Worm (Caenorhabditis elegans) whole organism, early embryonic: ENCODE measurements around the gene ZK154.4.
A peak's percentile ranks its signal among the peaks of the same experiment; 100 is the strongest.

ENCODE experiments used
- B0310.2 ChIP-seq: sonication (generic microtip); optimal IDR thresholded peaks from 2 replicates; lab custom pipeline; 2016; ENCODE audit warnings: mild to moderate bottlenecking, missing genetic modification characterization, missing compliant biosample characterization
- F13C5.2 ChIP-seq: sonication (generic microtip); optimal IDR thresholded peaks from 2 replicates; lab custom pipeline; 2017; ENCODE audit warnings: mild to moderate bottlenecking, missing genetic modification characterization, inconsistent platforms, missing compliant biosample characterization
- ama-1 ChIP-seq: fragments of 150-350 bp; optimal IDR thresholded peaks from 2 replicates; lab custom pipeline; 2014
- ceh-13 ChIP-seq: fragments of 200-800 bp; sonication (Bioruptor generic); optimal IDR thresholded peaks from 2 replicates; lab custom pipeline; 2018; ENCODE audit warnings: mild to moderate bottlenecking, missing genetic modification characterization, missing compliant biosample characterization
- ceh-36 ChIP-seq: sonication (generic microtip); optimal IDR thresholded peaks from 2 replicates; lab custom pipeline; 2016; ENCODE audit warnings: missing genetic modification characterization, inconsistent platforms, missing compliant biosample characterization
- flt-1 ChIP-seq: fragments of 200-800 bp; sonication (Bioruptor generic); IDR thresholded peaks from 2 replicates; pipeline ENCODE4 v1.3.6; 2022; ENCODE audit warnings: missing genetic modification characterization, missing compliant biosample characterization
- hmbx-1 ChIP-seq: sonication (generic microtip); optimal IDR thresholded peaks from 2 replicates; lab custom pipeline; 2016; ENCODE audit warnings: mild to moderate bottlenecking, missing genetic modification characterization, missing compliant biosample characterization
- hmg-4 ChIP-seq: fragments of 200-800 bp; sonication (Bioruptor generic); optimal IDR thresholded peaks from 2 replicates; lab custom pipeline; 2018; ENCODE audit warnings: mild to moderate bottlenecking, missing genetic modification characterization, missing compliant biosample characterization
- scrt-1 ChIP-seq: fragments of 200-800 bp; sonication (Bioruptor generic); IDR thresholded peaks from 2 replicates; pipeline ENCODE4 v1.3.6; 2022; ENCODE audit warnings: missing genetic modification characterization, missing compliant biosample characterization
- tbx-37 ChIP-seq: fragments of 200-800 bp; sonication (Bioruptor generic); conservative IDR thresholded peaks from 2 replicates; pipeline ENCODE4 v1.3.6; 2022; ENCODE audit warnings: missing genetic modification reagents, missing genetic modification characterization, missing compliant biosample characterization
- tra-4 ChIP-seq: sonication (generic microtip); optimal IDR thresholded peaks from 2 replicates; lab custom pipeline; 2017; ENCODE audit warnings: missing genetic modification characterization, missing compliant biosample characterization

DNA sequence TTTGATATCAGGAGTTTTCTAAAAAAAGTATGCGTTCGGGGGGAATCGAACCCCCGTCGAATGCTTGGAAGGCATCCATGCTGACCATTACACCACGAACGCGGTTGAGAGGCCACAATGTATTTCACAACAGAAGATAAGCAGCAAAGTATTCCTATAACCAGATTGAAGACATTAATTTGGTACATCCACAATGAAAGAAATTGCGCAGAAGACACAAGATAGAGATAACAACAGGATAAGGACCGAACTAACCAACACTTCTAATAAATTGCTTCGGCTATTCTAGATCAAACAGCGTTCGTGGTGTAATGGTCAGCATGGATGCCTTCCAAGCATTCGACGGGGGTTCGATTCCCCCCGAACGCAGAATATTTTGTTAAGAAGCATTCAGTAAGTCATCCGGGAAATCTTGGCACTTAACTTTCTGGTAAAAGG lies 12.1 kb upstream of the ZK154.4 start:
- peak; percentile 35 for TF ChIP-seq ceh-13 (GFP tag; lab: Kevin White, UChicago)
- TF ChIP-seq ama-1 (lab: Kevin White, UChicago) = no peak
- TF ChIP-seq B0310.2 (tag; lab: Kevin White, UChicago) = no peak
- TF ChIP-seq hmbx-1 (tag; lab: Kevin White, UChicago) = no peak
- peak; percentile 32 for TF ChIP-seq ceh-36 (tag; lab: Kevin White, UChicago)
- TF ChIP-seq hmg-4 (GFP tag; lab: Kevin White, UChicago) = no peak
- TF ChIP-seq tra-4 (tag; lab: Kevin White, UChicago) = no peak
- no peak for TF ChIP-seq F13C5.2 (tag; lab: Kevin White, UChicago)
- no peak for TF ChIP-seq tbx-37 (GFP tag; lab: Robert Waterston, UW)
- peak; percentile 66; the same call in 1 of the 2 replicates for TF ChIP-seq scrt-1 (GFP tag; lab: Robert Waterston, UW)
- 0 out of 2 replicates have a peak, but pooled peaks have one; percentile 21 for TF ChIP-seq flt-1 (GFP tag; lab: Robert Waterston, UW)
